Worm (Caenorhabditis elegans) whole organism, late embryonic: ENCODE data around the gene W05H9.4.

ENCODE experiments used
- ceh-24 ChIP-seq: sonication (generic microtip); optimal IDR thresholded peaks from 2 replicates; lab custom pipeline; 2016; ENCODE audit warnings: mild to moderate bottlenecking, missing genetic modification characterization, missing compliant biosample characterization
- ceh-45 ChIP-seq: fragments of 200-800 bp; sonication (Bioruptor generic); IDR thresholded peaks from 2 replicates; pipeline ENCODE4 v1.3.6; 2022; ENCODE audit warnings: missing genetic modification reagents, missing genetic modification characterization, missing compliant biosample characterization
- pqm-1 ChIP-seq: sonication (generic microtip); optimal IDR thresholded peaks from 2 replicates; lab custom pipeline; 2016; ENCODE audit warnings: missing genetic modification characterization, missing compliant biosample characterization
- unc-55 ChIP-seq: sonication (generic microtip); optimal IDR thresholded peaks from 2 replicates; lab custom pipeline; 2017; ENCODE audit warnings: missing biosample characterization, missing genetic modification reagents, missing genetic modification characterization
- unc-86 ChIP-seq: sonication (generic microtip); optimal IDR thresholded peaks from 2 replicates; lab custom pipeline; 2016; ENCODE audit warnings: missing genetic modification characterization, missing compliant biosample characterization

The W05H9.4 gene

ce11 chrX:6299641-6300240, 36.3 kb downstream of the W05H9.4 start, which contains the start of gene cest-16:
TSS of gene cest-16 (plus strand) at chrX:6299942.
- TF ChIP-seq unc-86 (tag; lab: Kevin White, UChicago) (no peak), ceh-24 (tag; lab: Kevin White, UChicago) (no peak), unc-55 (GFP tag; lab: Kevin White, UChicago) (peak; percentile 54), pqm-1 (tag; lab: Kevin White, UChicago) (no peak)

DNA sequence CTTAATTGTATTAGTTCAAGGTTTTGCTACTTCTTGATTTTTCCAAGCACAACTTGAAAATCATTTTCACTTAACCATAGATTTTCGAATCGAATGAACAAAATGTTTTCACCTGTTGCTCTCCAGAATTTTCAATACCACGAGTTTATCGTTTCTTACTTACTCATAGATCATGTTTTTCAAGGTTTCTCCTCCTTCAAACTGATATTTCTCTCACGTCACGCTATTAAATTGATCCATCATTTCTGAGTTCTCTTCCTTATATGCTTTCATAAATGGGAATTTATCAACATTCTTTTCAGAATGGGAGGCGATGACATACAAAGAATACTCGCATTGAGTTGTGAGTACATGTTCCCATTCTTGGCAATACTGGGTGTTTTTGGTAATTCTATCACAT, 47.9 kb downstream of the W05H9.4 start, which contains the start of gene npr-38:
npr-38 (plus strand) TSS at position 301 of the 400 bp plus-strand sequence.
- TF ChIP-seq ceh-45 (GFP tag; lab: Robert Waterston, UW) = no peak
- TF ChIP-seq, all 69 proteins: peak for 0
